Worm (Caenorhabditis elegans) whole organism, L2 larva: ENCODE measurements around the gene F14B8.5.

ENCODE experiments used
- C34F6.9 ChIP-seq: fragments of 150-350 bp; optimal IDR thresholded peaks from 2 replicates; lab custom pipeline; 2014; ENCODE audit warnings: missing biosample characterization, missing genetic modification characterization
- F13H6.1 ChIP-seq: sonication (generic microtip); optimal IDR thresholded peaks from 2 replicates; lab custom pipeline; 2016; ENCODE audit warnings: missing genetic modification characterization, missing compliant biosample characterization
- R02D3.7 ChIP-seq: fragments of 150-350 bp; optimal IDR thresholded peaks from 2 replicates; lab custom pipeline; 2014; ENCODE audit warnings: missing biosample characterization, missing genetic modification characterization
- Y55F3AM.14 ChIP-seq: fragments of 200-800 bp; sonication (Bioruptor generic); optimal IDR thresholded peaks from 2 replicates; lab custom pipeline; 2018; ENCODE audit warnings: mild to moderate bottlenecking, missing genetic modification characterization, missing compliant biosample characterization
- ZK546.5 ChIP-seq: sonication (generic microtip); optimal IDR thresholded peaks from 2 replicates; lab custom pipeline; 2017; ENCODE audit warnings: missing biosample characterization, missing genetic modification characterization
- aly-2 ChIP-seq: fragments of 150-350 bp; optimal IDR thresholded peaks from 2 replicates; lab custom pipeline; 2014; ENCODE audit warnings: missing biosample characterization, missing genetic modification characterization
- ama-1 ChIP-seq: fragments of 150-350 bp; optimal IDR thresholded peaks from 2 replicates; lab custom pipeline; 2018; ENCODE audit warnings: inconsistent platforms
- blmp-1 ChIP-seq: sonication (generic microtip); optimal IDR thresholded peaks from 2 replicates; lab custom pipeline; 2017; ENCODE audit warnings: missing genetic modification characterization, mild to moderate bottlenecking, missing compliant biosample characterization, antibody characterized with exemption, moderate library complexity; ENCODE audit not compliant: insufficient read depth
- ceh-82 ChIP-seq: fragments of 150-350 bp; optimal IDR thresholded peaks from 2 replicates; lab custom pipeline; 2014; ENCODE audit warnings: missing biosample characterization, missing genetic modification characterization
- crh-2 ChIP-seq: sonication (generic microtip); optimal IDR thresholded peaks from 2 replicates; lab custom pipeline; 2017; ENCODE audit warnings: missing biosample characterization, missing genetic modification characterization
- dmd-4 ChIP-seq: sonication (generic microtip); optimal IDR thresholded peaks from 2 replicates; lab custom pipeline; 2017; ENCODE audit warnings: missing biosample characterization, missing genetic modification characterization
- egl-27 ChIP-seq: sonication (generic microtip); optimal IDR thresholded peaks from 3 replicates; lab custom pipeline; 2017; ENCODE audit warnings: missing biosample characterization, missing genetic modification reagents, missing genetic modification characterization
- elt-3 ChIP-seq: sonication (generic microtip); optimal IDR thresholded peaks from 2 replicates; lab custom pipeline; 2017; ENCODE audit warnings: missing biosample characterization, missing genetic modification characterization
- fos-1 ChIP-seq: fragments of 150-350 bp; optimal IDR thresholded peaks from 2 replicates; lab custom pipeline; 2014; ENCODE audit warnings: missing biosample characterization, missing genetic modification characterization
- gmeb-1 ChIP-seq: fragments of 150-350 bp; optimal IDR thresholded peaks from 2 replicates; lab custom pipeline; 2014; ENCODE audit warnings: missing biosample characterization, missing genetic modification characterization
- lin-11 ChIP-seq: fragments of 150-350 bp; sonication (generic microtip); optimal IDR thresholded peaks from 2 replicates; lab custom pipeline; 2014; ENCODE audit warnings: missing biosample characterization, missing genetic modification characterization, inconsistent platforms, mixed read lengths
- lin-39 ChIP-seq: fragments of 150-350 bp; optimal IDR thresholded peaks from 2 replicates; lab custom pipeline; 2014; ENCODE audit warnings: missing biosample characterization, missing genetic modification reagents, missing genetic modification characterization
- lsy-2 ChIP-seq, 2 experiments: fragments of 150-350 bp in 1 of 2; sonication (generic microtip) in 1 of 2; optimal IDR thresholded peaks; 2 replicates each; lab custom pipeline; 2014 to 2017; ENCODE audit warnings: missing biosample characterization in 2 of 2, missing genetic modification characterization in 2 of 2
- mab-5 ChIP-seq: fragments of 150-350 bp; optimal IDR thresholded peaks from 2 replicates; lab custom pipeline; 2014; ENCODE audit warnings: missing biosample characterization, missing genetic modification characterization
- mbf-1 ChIP-seq: sonication (generic microtip); optimal IDR thresholded peaks from 2 replicates; lab custom pipeline; 2017; ENCODE audit warnings: missing biosample characterization, missing genetic modification characterization
- mdl-1 ChIP-seq, 2 experiments: fragments of 150-350 bp in 1 of 2; sonication (generic microtip) in 1 of 2; optimal IDR thresholded peaks; 2 replicates each; lab custom pipeline; 2017; ENCODE audit warnings: missing biosample characterization in 2 of 2, missing genetic modification characterization in 2 of 2
- nhr-11 ChIP-seq: fragments of 150-350 bp; optimal IDR thresholded peaks from 2 replicates; lab custom pipeline; 2014; ENCODE audit warnings: missing biosample characterization, missing genetic modification characterization
- nhr-12 ChIP-seq: fragments of 150-350 bp; optimal IDR thresholded peaks from 2 replicates; lab custom pipeline; 2014; ENCODE audit warnings: missing biosample characterization, missing genetic modification characterization
- nhr-129 ChIP-seq: fragments of 150-350 bp; optimal IDR thresholded peaks from 2 replicates; lab custom pipeline; 2014; ENCODE audit warnings: missing biosample characterization, missing genetic modification characterization
- nhr-21 ChIP-seq: fragments of 150-350 bp; optimal IDR thresholded peaks from 2 replicates; lab custom pipeline; 2014; ENCODE audit warnings: missing biosample characterization, missing genetic modification characterization
- nhr-23 ChIP-seq: fragments of 150-350 bp; optimal IDR thresholded peaks from 2 replicates; lab custom pipeline; 2014; ENCODE audit warnings: missing biosample characterization, missing genetic modification reagents, missing genetic modification characterization
- nhr-25 ChIP-seq: fragments of 150-350 bp; sonication (generic microtip); optimal IDR thresholded peaks from 3 replicates; lab custom pipeline; 2014; ENCODE audit warnings: missing biosample characterization, missing genetic modification characterization
- nhr-6 ChIP-seq: fragments of 150-350 bp; optimal IDR thresholded peaks from 2 replicates; lab custom pipeline; 2014; ENCODE audit warnings: missing biosample characterization, missing genetic modification characterization
- nhr-77 ChIP-seq: fragments of 150-350 bp; optimal IDR thresholded peaks from 2 replicates; lab custom pipeline; 2014; ENCODE audit warnings: missing biosample characterization, missing genetic modification characterization
- peb-1 ChIP-seq: fragments of 150-350 bp; optimal IDR thresholded peaks from 2 replicates; lab custom pipeline; 2014; ENCODE audit warnings: missing biosample characterization, missing genetic modification characterization
- skn-1 ChIP-seq: sonication (generic microtip); optimal IDR thresholded peaks from 2 replicates; lab custom pipeline; 2017; ENCODE audit warnings: missing biosample characterization, missing genetic modification characterization
- sma-3 ChIP-seq: sonication (generic microtip); optimal IDR thresholded peaks from 2 replicates; lab custom pipeline; 2016; ENCODE audit warnings: missing genetic modification reagents, missing genetic modification characterization, missing compliant biosample characterization
- sma-9 ChIP-seq, 2 experiments: fragments of 150-350 bp in 1 of 2; sonication (generic microtip) in 1 of 2; optimal IDR thresholded peaks; 2 replicates each; lab custom pipeline; 2014 to 2016; ENCODE audit warnings: missing genetic modification characterization in 2 of 2, mild to moderate bottlenecking in 1 of 2, missing biosample characterization in 1 of 2, missing compliant biosample characterization in 1 of 2, missing genetic modification reagents in 1 of 2, moderate library complexity in 1 of 2
- snpc-4 ChIP-seq: fragments of 150-350 bp; optimal IDR thresholded peaks from 2 replicates; lab custom pipeline; 2014; ENCODE audit warnings: missing biosample characterization, missing genetic modification characterization
- unc-39 ChIP-seq: fragments of 150-350 bp; optimal IDR thresholded peaks from 2 replicates; lab custom pipeline; 2014; ENCODE audit warnings: missing biosample characterization, missing genetic modification characterization
- unc-55 ChIP-seq: fragments of 150-350 bp; sonication (generic microtip); optimal IDR thresholded peaks from 3 replicates; lab custom pipeline; 2014; ENCODE audit warnings: missing biosample characterization, missing genetic modification reagents, missing genetic modification characterization
- zag-1 ChIP-seq: fragments of 150-350 bp; optimal IDR thresholded peaks from 2 replicates; lab custom pipeline; 2014; ENCODE audit warnings: missing biosample characterization, missing genetic modification characterization
- ztf-4 ChIP-seq: fragments of 150-350 bp; optimal IDR thresholded peaks from 2 replicates; lab custom pipeline; 2014; ENCODE audit warnings: missing biosample characterization, missing genetic modification characterization

Gene F14B8.5

DNA sequence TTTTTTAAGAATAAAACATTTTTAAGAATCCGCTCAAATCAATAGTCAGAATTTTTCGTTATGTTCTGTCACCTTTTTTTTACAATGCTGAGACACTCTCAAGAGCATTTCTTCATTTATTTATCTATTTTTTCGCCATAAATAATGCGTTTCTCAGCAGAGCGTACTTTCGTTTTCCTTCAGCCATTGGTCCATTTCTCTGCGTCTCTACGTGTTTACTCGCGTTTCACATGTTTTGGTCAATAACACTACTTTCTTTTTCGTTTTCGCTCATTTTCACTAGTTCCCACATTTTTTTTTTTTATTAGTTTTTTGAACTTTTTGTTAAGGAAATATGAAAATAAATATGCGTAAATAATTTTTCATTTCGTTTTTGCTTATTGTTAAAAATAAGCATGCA, 5.9 kb upstream of the F14B8.5 start:
- peak; percentile 63 for TF ChIP-seq fos-1 (tag; lab: Kevin White, UChicago)
- TF ChIP-seq C34F6.9 = peak; percentile 80
- TF ChIP-seq ama-1 = no peak
- peak; percentile 63 for TF ChIP-seq crh-2 (tag; lab: Kevin White, UChicago)
- peak; percentile 53 for TF ChIP-seq sma-9 (GFP tag; optimal IDR thresholded peaks at IDR 0.05; lab: Kevin White, UChicago)
- TF ChIP-seq sma-9 (tag; optimal IDR thresholded peaks at IDR 0.05; lab: Kevin White, UChicago) = no peak
- TF ChIP-seq mbf-1 (tag; lab: Kevin White, UChicago) = no peak
- peak; percentile 9 for TF ChIP-seq F13H6.1 (tag; lab: Kevin White, UChicago)
- TF ChIP-seq nhr-23 (tag; lab: Kevin White, UChicago) = no peak
- TF ChIP-seq lsy-2 (tag; optimal IDR thresholded peaks at IDR 0.05; lab: Kevin White, UChicago) = peak in 1 of 2 experiments; percentile 70
- TF ChIP-seq blmp-1 (tag; lab: Kevin White, UChicago) = peak; percentile 98
- TF ChIP-seq unc-55 (GFP tag; lab: Kevin White, UChicago) = peak; percentile 84
- no peak for TF ChIP-seq elt-3 (tag; lab: Kevin White, UChicago)
- TF ChIP-seq mab-5 = peak; percentile 5
- peak; percentile 58 for TF ChIP-seq nhr-129

DNA sequence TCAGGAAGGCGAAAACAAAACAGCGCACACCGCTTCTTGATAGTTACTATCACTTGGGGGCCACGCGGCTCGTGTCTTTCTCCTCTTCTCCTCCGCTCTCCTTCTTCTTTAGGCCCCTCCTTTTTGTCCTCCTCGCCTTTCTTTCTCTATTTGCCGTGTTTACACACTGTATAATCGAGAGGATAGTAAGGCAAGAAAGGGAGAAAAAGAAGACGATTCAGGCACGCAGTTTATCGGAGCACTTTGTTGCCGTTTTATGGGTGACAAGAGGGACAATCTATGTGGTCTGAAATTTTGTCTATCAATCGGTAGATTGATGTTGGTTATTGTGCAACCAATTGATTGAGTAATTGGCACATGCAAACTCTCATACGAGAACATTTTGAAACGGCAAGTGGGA, 3.6 kb upstream of the F14B8.5 start, which contains the start of gene F14B8.6:
F14B8.6 (minus strand) TSS at position 292 of the 400 bp plus-strand sequence.
- TF ChIP-seq C34F6.9 (no peak), peb-1 (no peak), lin-39 (no peak), nhr-11 (no peak), snpc-4 (tag; lab: Kevin White, UChicago) (no peak), sma-9 (GFP tag; optimal IDR thresholded peaks at IDR 0.05; lab: Kevin White, UChicago) (no peak), sma-9 (tag; optimal IDR thresholded peaks at IDR 0.05; lab: Kevin White, UChicago) (no peak), dmd-4 (no peak), nhr-129 (peak; percentile 46), nhr-23 (tag; lab: Kevin White, UChicago) (no peak), mdl-1 (tag; optimal IDR thresholded peaks at IDR 0.05; lab: Kevin White, UChicago) (no peak), elt-3 (tag; lab: Kevin White, UChicago) (no peak), Y55F3AM.14 (GFP tag; lab: Kevin White, UChicago) (no peak), unc-39 (tag; lab: Kevin White, UChicago) (no peak), blmp-1 (tag; lab: Kevin White, UChicago) (no peak), fos-1 (tag; lab: Kevin White, UChicago) (peak; percentile 28), nhr-6 (tag; lab: Kevin White, UChicago) (no peak), mbf-1 (tag; lab: Kevin White, UChicago) (no peak), aly-2 (no peak), ztf-4 (no peak), lin-11 (tag; lab: Kevin White, UChicago) (no peak), ZK546.5 (tag; lab: Kevin White, UChicago) (no peak), R02D3.7 (tag; lab: Kevin White, UChicago) (no peak), nhr-25 (tag; lab: Kevin White, UChicago) (no peak), nhr-21 (tag; lab: Kevin White, UChicago) (no peak), nhr-77 (tag; lab: Kevin White, UChicago) (no peak), skn-1 (tag; lab: Kevin White, UChicago) (no peak), F13H6.1 (tag; lab: Kevin White, UChicago) (peak; percentile 31), ceh-82 (tag; lab: Kevin White, UChicago) (no peak), sma-3 (GFP tag; lab: Kevin White, UChicago) (no peak), nhr-12 (tag; lab: Kevin White, UChicago) (no peak), gmeb-1 (tag; lab: Kevin White, UChicago) (peak; percentile 42), egl-27 (tag; lab: Kevin White, UChicago) (no peak), unc-55 (GFP tag; lab: Kevin White, UChicago) (no peak), lsy-2 (tag; optimal IDR thresholded peaks at IDR 0.05; lab: Kevin White, UChicago) (no peak)

DNA sequence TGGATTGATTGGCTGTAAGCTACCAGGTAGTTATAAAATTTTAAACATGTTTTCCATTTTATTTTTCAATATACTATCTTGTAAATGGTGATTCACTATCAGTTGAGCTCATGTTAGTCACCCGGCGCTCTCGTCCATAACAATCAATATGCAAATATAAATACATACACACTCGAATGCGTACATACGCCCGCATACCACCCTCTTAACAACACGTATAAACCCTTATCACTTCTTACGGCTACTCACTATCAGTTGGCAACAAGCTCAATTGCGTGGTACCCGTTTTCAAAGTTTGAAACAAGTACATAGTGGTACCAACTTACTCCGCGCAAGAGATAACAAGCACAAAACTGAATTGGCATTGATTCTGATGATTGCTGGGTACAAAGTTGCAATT, 1.6 kb downstream of the F14B8.5 start:
- peak; percentile 75 for TF ChIP-seq fos-1 (tag; lab: Kevin White, UChicago)
- TF ChIP-seq peb-1 = no peak
- no peak for TF ChIP-seq zag-1 (tag; lab: Kevin White, UChicago)
- TF ChIP-seq F13H6.1 (tag; lab: Kevin White, UChicago) = peak; percentile 17
- peak; percentile 49 for TF ChIP-seq sma-9 (GFP tag; optimal IDR thresholded peaks at IDR 0.05; lab: Kevin White, UChicago)
- no peak for TF ChIP-seq sma-9 (tag; optimal IDR thresholded peaks at IDR 0.05; lab: Kevin White, UChicago)
- peak; percentile 52 for TF ChIP-seq crh-2 (tag; lab: Kevin White, UChicago)
